Worm (Caenorhabditis elegans) whole organism, L4/young adult: ENCODE data around the gene pmk-3.

ENCODE experiments used
- W03F9.2 ChIP-seq: fragments of 150-350 bp; optimal IDR thresholded peaks from 2 replicates; lab custom pipeline; 2014; ENCODE audit warnings: missing biosample characterization, missing genetic modification characterization
- him-1 ChIP-seq: sonication (generic microtip); optimal IDR thresholded peaks from 2 replicates; lab custom pipeline; 2016; ENCODE audit warnings: missing genotype, missing genetic modification reagents, missing genetic modification characterization, missing compliant biosample characterization

ce11 chrIV:8105083-8105482, 33.9 kb upstream of the pmk-3 start:
- TF ChIP-seq him-1 (tag; lab: Kevin White, UChicago) (no peak), W03F9.2 (tag; lab: Kevin White, UChicago) (no peak)
